Fruit fly (Drosophila melanogaster) whole organism: Measurements from ENCODE around the gene Trs33.

ENCODE experiments used
- CG8478 ChIP-seq: fragments of >200 bp; optimal IDR thresholded peaks from 2 replicates; lab custom pipeline; 2018; ENCODE audit warnings: inconsistent platforms
- pan ChIP-seq: fragments of >200 bp; optimal IDR thresholded peaks from 2 replicates; lab custom pipeline; 2017
- psq ChIP-seq: fragments of >200 bp; optimal IDR thresholded peaks from 2 replicates; lab custom pipeline; 2017

DNA sequence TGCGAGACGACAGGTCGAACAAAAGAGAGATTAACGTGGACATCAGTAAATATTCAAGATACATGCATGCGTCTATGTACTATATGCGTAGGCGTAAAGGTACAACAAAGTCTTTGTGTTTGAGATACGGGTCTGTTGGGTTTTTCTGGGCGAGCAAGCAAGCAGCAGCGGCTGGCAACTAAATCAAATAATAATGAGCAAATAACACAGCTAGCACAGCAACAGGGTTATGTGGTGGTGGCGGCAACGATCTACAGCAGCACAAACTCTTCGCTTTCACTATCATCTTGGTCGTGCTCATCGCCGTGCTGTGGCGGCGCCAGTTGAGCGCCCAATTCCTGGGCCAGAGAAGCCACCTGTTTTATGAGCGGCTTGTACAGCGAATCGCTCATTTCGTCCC is 3.2 kb upstream of the Trs33 start:
- TF ChIP-seq pan (lab: Kevin White, UChicago) (no peak), CG8478 (lab: Kevin White, UChicago) (no peak), psq (lab: Kevin White, UChicago) (no peak)
